Worm (Caenorhabditis elegans) whole organism, midembryonic: Measurements from ENCODE around the gene F52C9.3.

ENCODE experiments used
- cog-1 ChIP-seq: sonication (generic microtip); optimal IDR thresholded peaks from 2 replicates; lab custom pipeline; 2016; ENCODE audit warnings: missing genetic modification characterization, missing compliant biosample characterization
- flt-1 ChIP-seq: fragments of 200-800 bp; sonication (Bioruptor generic); IDR thresholded peaks from 2 replicates; pipeline ENCODE4 v1.3.6; 2022; ENCODE audit warnings: missing genetic modification characterization, missing compliant biosample characterization
- klf-2 ChIP-seq: fragments of 200-800 bp; sonication (Bioruptor generic); conservative IDR thresholded peaks from 2 replicates; pipeline ENCODE4 v1.3.6; 2022; ENCODE audit warnings: missing genetic modification reagents, missing genetic modification characterization, missing compliant biosample characterization
- med-1 ChIP-seq: sonication (generic microtip); optimal IDR thresholded peaks from 2 replicates; lab custom pipeline; 2017; ENCODE audit warnings: missing genetic modification characterization, mild to moderate bottlenecking, missing compliant biosample characterization, antibody characterized with exemption, missing genetic modification reagents; ENCODE audit not compliant: insufficient read depth

DNA sequence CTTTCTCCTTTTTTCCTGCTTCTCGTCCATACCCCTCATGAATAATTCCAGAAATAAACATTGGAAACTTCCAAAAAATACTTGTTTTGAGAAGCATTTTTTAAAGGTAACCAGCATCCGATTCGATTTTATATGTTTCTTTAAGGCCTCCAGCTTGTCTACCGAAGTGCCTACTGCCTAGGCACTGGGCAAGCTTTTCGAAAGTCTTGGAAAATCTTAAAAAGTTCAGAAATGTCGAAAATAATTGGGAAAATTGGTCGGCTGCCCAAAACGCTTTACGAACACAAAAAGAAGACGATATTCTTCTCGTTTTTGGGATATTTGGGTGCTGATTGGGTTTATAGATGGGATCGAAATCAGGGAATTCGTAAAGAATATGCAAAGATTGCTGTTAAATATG, at the start of gene F52C9.3:
- TF ChIP-seq med-1 (GFP tag; lab: Kevin White, UChicago), result no peak
- no peak for TF ChIP-seq klf-2
- no peak for TF ChIP-seq flt-1
- TF ChIP-seq cog-1, result no peak
